Worm (Caenorhabditis elegans): ENCODE measurements around the gene M18.6.

DNA sequence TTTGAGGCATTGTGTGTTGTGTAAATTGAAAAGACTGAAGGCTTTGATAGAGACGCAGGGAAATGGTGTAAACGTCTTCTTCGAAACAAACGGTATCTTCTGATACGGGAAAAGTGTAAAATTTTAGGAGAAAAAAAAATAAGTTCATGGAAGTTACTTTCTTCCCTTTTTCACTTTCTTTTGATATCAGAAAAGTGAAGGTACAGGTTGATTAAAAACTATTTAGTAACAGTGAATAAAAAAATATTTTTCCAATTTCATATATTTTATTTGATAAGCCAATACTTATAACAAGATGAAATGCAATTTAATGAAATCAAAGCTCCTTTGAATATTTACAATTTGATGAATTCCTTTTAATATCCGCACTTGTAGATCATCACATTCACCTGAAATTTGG is 10.8 kb upstream of the M18.6 start, which contains the start of gene col-129:
- TF ChIP-seq him-1 (tag; optimal IDR thresholded peaks at IDR 0.05) = no peak
- no peak for TF ChIP-seq dao-5 (tag; optimal IDR thresholded peaks at IDR 0.05)
- no peak for TF ChIP-seq W03F9.2 (tag; optimal IDR thresholded peaks at IDR 0.05)

Data from whole organism, L4/young adult.